7 worm cellular contexts compared by ENCODE assay signal in genomic region chrV:14127834-14128233, ce11.
TF ChIP-seq lines count a peak whose summit lies in the region.

No protein-coding gene starts in this region.

TF ChIP-seq in whole organism, L1 larva, 84 proteins besides CTCF, POLR2A, EP300 and RAD21:
- peak in 1 of 2 experiments; percentile 7 for TF ChIP-seq lin-35 (GFP tag; optimal IDR thresholded peaks at IDR 0.05; lab: Kevin White, UChicago)
- no peak for TF ChIP-seq efl-1 (optimal IDR thresholded peaks at IDR 0.05; lab: Kevin White, UChicago)
- peak in 1 of 2 experiments; percentile 83 for TF ChIP-seq efl-1 (GFP tag; optimal IDR thresholded peaks at IDR 0.05 in 1 of 2; lab: Kevin White, UChicago)
- no peak for TF ChIP-seq nhr-77 (tag; optimal IDR thresholded peaks at IDR 0.05; lab: Kevin White, UChicago)
- TF ChIP-seq lsy-2 (tag; optimal IDR thresholded peaks at IDR 0.05; lab: Kevin White, UChicago): no peak
- no peak for TF ChIP-seq elt-3 (tag; optimal IDR thresholded peaks at IDR 0.05; lab: Kevin White, UChicago)
- TF ChIP-seq lin-14 (GFP tag; optimal IDR thresholded peaks at IDR 0.05; lab: Kevin White, UChicago): peak; percentile 37

TF ChIP-seq in whole organism, L2 larva, 48 proteins besides CTCF, POLR2A, EP300 and RAD21:
- TF ChIP-seq fos-1 (tag; optimal IDR thresholded peaks at IDR 0.05; lab: Kevin White, UChicago): peak; percentile 52
- peak; percentile 18 for TF ChIP-seq nhr-129 (tag; optimal IDR thresholded peaks at IDR 0.05; lab: Kevin White, UChicago)
- TF ChIP-seq mdl-1 (tag; optimal IDR thresholded peaks at IDR 0.05; lab: Kevin White, UChicago): no peak
- no peak for TF ChIP-seq unc-62 (GFP tag; optimal IDR thresholded peaks at IDR 0.05; lab: Kevin White, UChicago)
- no peak for TF ChIP-seq snpc-4 (tag; optimal IDR thresholded peaks at IDR 0.05; lab: Kevin White, UChicago)
- no peak for TF ChIP-seq mab-5 (tag; optimal IDR thresholded peaks at IDR 0.05; lab: Kevin White, UChicago)
- no peak for TF ChIP-seq nhr-237 (tag; optimal IDR thresholded peaks at IDR 0.05; lab: Kevin White, UChicago)
- no peak for TF ChIP-seq alr-1 (tag; optimal IDR thresholded peaks at IDR 0.05; lab: Kevin White, UChicago)

TF ChIP-seq in whole organism, L3 larva, 47 proteins besides CTCF, POLR2A, EP300 and RAD21:
- TF ChIP-seq elt-2 (tag; optimal IDR thresholded peaks at IDR 0.05; lab: Kevin White, UChicago) (peak; percentile 47), nhr-12 (tag; optimal IDR thresholded peaks at IDR 0.05; lab: Kevin White, UChicago) (no peak), lin-15B (tag; optimal IDR thresholded peaks at IDR 0.05; lab: Kevin White, UChicago) (no peak), pha-4 (tag; optimal IDR thresholded peaks at IDR 0.05; lab: Kevin White, UChicago) (peak; percentile 72)

TF ChIP-seq in whole organism, L4 larva, 104 proteins besides CTCF, POLR2A, EP300 and RAD21:
- TF ChIP-seq hlh-11 (tag; optimal IDR thresholded peaks at IDR 0.05; lab: Kevin White, UChicago) (peak; percentile 19), mep-1 (tag; optimal IDR thresholded peaks at IDR 0.05; lab: Kevin White, UChicago) (peak; percentile 32), daf-16 (GFP tag; optimal IDR thresholded peaks at IDR 0.05; lab: Kevin White, UChicago) (no peak), daf-16 (tag; optimal IDR thresholded peaks at IDR 0.05; lab: Kevin White, UChicago) (peak; percentile 27), hmg-1.1 (GFP tag; IDR thresholded peaks at IDR 0.05; lab: Robert Waterston, UW) (0 out of 2 replicates have a peak, but pooled peaks have one; percentile 28), nhr-6 (tag; optimal IDR thresholded peaks at IDR 0.05; lab: Kevin White, UChicago) (peak; percentile 53), rbr-2 (tag; optimal IDR thresholded peaks at IDR 0.05; lab: Kevin White, UChicago) (peak; percentile 6), ZK546.5 (tag; optimal IDR thresholded peaks at IDR 0.05; lab: Kevin White, UChicago) (no peak), zag-1 (tag; optimal IDR thresholded peaks at IDR 0.05; lab: Kevin White, UChicago) (no peak)

TF ChIP-seq in whole organism, late embryonic, 69 proteins besides CTCF, POLR2A, EP300 and RAD21:
- TF ChIP-seq hlh-6 (tag; optimal IDR thresholded peaks at IDR 0.05; lab: Kevin White, UChicago) (no peak), elt-4 (tag; optimal IDR thresholded peaks at IDR 0.05; lab: Kevin White, UChicago) (no peak), unc-42 (tag; optimal IDR thresholded peaks at IDR 0.05; lab: Kevin White, UChicago) (peak; percentile 69)

TF ChIP-seq in whole organism, mixed stage, embryonic, 35 proteins besides CTCF, POLR2A, EP300 and RAD21:
- TF ChIP-seq hlh-1 (tag; optimal IDR thresholded peaks at IDR 0.05; lab: Kevin White, UChicago) (no peak), ces-1 (GFP tag; optimal IDR thresholded peaks at IDR 0.05; lab: Kevin White, UChicago) (peak; percentile 80)

TF ChIP-seq in whole organism, young adult, 124 proteins besides CTCF, POLR2A, EP300 and RAD21:
- TF ChIP-seq F23B12.7 (tag; optimal IDR thresholded peaks at IDR 0.05; lab: Kevin White, UChicago; ENCODE audit: insufficient read depth) (no peak), sptf-2 (GFP tag; optimal IDR thresholded peaks at IDR 0.05; lab: Kevin White, UChicago) (no peak), lag-1 (GFP tag; IDR thresholded peaks at IDR 0.05; lab: Robert Waterston, UW) (no peak), B0035.1 (tag; optimal IDR thresholded peaks at IDR 0.05; lab: Kevin White, UChicago) (no peak), D2030.7 (GFP tag; IDR thresholded peaks at IDR 0.05; lab: Robert Waterston, UW) (no peak), hmg-1.2 (GFP tag; IDR thresholded peaks at IDR 0.05; lab: Robert Waterston, UW) (peak; percentile 31; the same call in 1 of the 2 replicates), B0261.1 (tag; optimal IDR thresholded peaks at IDR 0.05; lab: Kevin White, UChicago) (no peak), dox-1 (GFP tag; IDR thresholded peaks at IDR 0.05; lab: Robert Waterston, UW) (peak; percentile 37; the same call in 1 of the 2 replicates), let-526 (GFP tag; IDR thresholded peaks at IDR 0.05; lab: Robert Waterston, UW) (no peak), nhr-80 (tag; optimal IDR thresholded peaks at IDR 0.05; lab: Kevin White, UChicago) (peak; percentile 72), ztf-25 (GFP tag; IDR thresholded peaks at IDR 0.05; lab: Robert Waterston, UW) (no peak), him-1 (tag; optimal IDR thresholded peaks at IDR 0.05; lab: Kevin White, UChicago) (no peak), hlh-26 (GFP tag; conservative IDR thresholded peaks at IDR 0.05; lab: Robert Waterston, UW) (no peak), dpff-1 (tag; optimal IDR thresholded peaks at IDR 0.05; lab: Kevin White, UChicago) (no peak), Y67H2A.10 (GFP tag; conservative IDR thresholded peaks at IDR 0.05; lab: Robert Waterston, UW) (no peak), efl-1 (GFP tag; optimal IDR thresholded peaks at IDR 0.05; lab: Kevin White, UChicago) (no peak), lin-35 (GFP tag; optimal IDR thresholded peaks at IDR 0.05; lab: Kevin White, UChicago) (no peak)
